Worm (Caenorhabditis elegans) whole organism, L4/young adult: ENCODE measurements around the gene mpk-1.
A peak's percentile ranks its signal among the peaks of the same experiment; 100 is the strongest.

Experiments
- W03F9.2 ChIP-seq: fragments of 150-350 bp; optimal IDR thresholded peaks from 2 replicates; lab custom pipeline; 2014; ENCODE audit warnings: missing biosample characterization, missing genetic modification characterization
- dao-5 ChIP-seq: sonication (generic microtip); optimal IDR thresholded peaks from 2 replicates; lab custom pipeline; 2016; ENCODE audit warnings: missing genotype, missing genetic modification characterization, moderate library complexity, missing compliant biosample characterization
- him-1 ChIP-seq: sonication (generic microtip); optimal IDR thresholded peaks from 2 replicates; lab custom pipeline; 2016; ENCODE audit warnings: missing genotype, missing genetic modification reagents, missing genetic modification characterization, missing compliant biosample characterization

mpk-1 gene

DNA sequence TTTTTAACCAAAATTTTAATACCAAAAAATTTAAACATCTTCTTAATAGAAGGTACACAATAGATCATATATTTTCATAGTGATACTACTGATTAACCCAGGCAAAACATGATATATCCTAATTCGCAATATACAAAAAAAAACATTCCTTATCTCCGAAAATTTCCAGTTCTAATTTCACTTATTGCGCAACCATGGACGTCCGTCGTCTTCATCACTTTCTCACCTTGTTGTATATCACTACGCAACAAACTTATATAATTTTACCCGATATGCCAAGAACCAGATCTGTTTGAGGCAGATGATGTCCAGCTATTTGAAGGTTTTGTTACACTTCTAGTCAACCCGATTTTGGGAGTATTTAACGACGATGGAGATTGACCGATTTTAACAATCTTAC, 40.1 kb downstream of the mpk-1 start, which contains the start of gene R74.2:
Gene R74.2, plus strand, starts transcription at position 316 of the 400 bp plus-strand sequence.
- TF ChIP-seq him-1 (no peak), W03F9.2 (tag; lab: Kevin White, UChicago) (no peak), dao-5 (tag; lab: Kevin White, UChicago) (no peak)

DNA sequence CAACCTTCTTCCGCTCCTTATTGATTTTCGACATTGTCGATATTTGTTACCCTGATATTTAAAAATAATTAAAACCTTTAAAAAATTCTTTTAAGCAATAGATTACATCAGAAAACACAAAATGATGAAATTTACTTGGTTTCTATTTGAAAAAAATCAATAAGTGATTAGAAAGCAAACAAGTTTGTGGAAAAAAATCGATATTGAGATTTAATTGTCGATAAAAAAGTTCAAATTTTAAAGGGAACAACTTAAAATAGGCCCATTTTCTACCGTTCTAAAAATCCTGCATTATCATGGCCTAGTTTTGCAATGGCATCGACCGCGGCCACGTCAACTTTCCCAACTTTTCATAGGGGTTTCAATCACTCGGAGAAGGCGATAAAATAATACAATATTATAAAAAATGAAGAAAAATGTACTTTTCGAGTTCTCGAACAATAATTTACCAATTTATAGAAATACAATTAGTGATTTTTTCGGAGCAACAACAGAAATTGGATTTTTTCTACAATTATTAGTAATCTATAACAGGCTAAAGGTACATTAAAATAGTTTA, 41.1 kb downstream of the mpk-1 start, which contains the start of gene lars-1:
Gene lars-1, minus strand, starts transcription at position 51 of the 559 bp plus-strand sequence.
- TF ChIP-seq W03F9.2 (tag; lab: Kevin White, UChicago) (no peak), him-1 (no peak), dao-5 (tag; lab: Kevin White, UChicago) (no peak)

- TF ChIP-seq dao-5 (tag; lab: Kevin White, UChicago) (no peak), W03F9.2 (tag; lab: Kevin White, UChicago) (no peak), him-1 (no peak)
Measured at ce11 chrIII:4181338-4181737, 46.6 kb downstream of the mpk-1 start, which contains the start of gene C16C10.1. Gene C16C10.1 (minus strand): TSS chrIII:4181438.

DNA sequence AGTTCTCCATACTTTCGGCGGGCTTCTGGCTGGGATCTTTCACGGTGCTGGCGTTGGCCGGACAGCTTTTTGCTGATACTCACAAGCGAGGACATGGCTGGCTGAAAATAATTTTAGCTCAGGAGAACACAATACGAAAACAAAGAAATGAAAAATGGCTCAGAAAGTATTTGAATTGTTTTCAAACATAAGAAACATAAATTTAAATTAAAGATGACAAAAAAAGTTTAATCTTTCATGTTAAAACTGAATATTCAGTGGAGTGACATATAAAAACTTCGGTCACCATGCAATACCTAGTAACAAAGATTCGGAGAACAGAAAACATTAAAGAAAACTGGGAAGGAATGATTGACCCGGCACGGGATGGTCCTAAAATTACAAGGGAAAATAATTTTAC, 49.3 kb downstream of the mpk-1 start, which contains the start of gene C16C10.2:
Gene C16C10.2, minus strand, starts transcription at position 101 of the 400 bp plus-strand sequence.
- TF ChIP-seq him-1: no peak
- no peak for TF ChIP-seq W03F9.2 (tag; lab: Kevin White, UChicago)
- no peak for TF ChIP-seq dao-5 (tag; lab: Kevin White, UChicago)

- TF ChIP-seq W03F9.2 (tag; lab: Kevin White, UChicago) (peak; percentile 75), dao-5 (tag; lab: Kevin White, UChicago) (no peak), him-1 (no peak)
Measured at ce11 chrIII:4176109-4176596, 51.8 kb downstream of the mpk-1 start, which contains the start of the genes hrde-1 and C16C10.13. Gene hrde-1 (minus strand): TSS chrIII:4176159. Gene C16C10.13 (plus strand): TSS chrIII:4176440.

ce11 chrIII:4175489-4175888, 52.4 kb downstream of the mpk-1 start:
- no peak for TF ChIP-seq dao-5 (tag; lab: Kevin White, UChicago)
- no peak for TF ChIP-seq W03F9.2 (tag; lab: Kevin White, UChicago)
- TF ChIP-seq him-1: no peak

DNA sequence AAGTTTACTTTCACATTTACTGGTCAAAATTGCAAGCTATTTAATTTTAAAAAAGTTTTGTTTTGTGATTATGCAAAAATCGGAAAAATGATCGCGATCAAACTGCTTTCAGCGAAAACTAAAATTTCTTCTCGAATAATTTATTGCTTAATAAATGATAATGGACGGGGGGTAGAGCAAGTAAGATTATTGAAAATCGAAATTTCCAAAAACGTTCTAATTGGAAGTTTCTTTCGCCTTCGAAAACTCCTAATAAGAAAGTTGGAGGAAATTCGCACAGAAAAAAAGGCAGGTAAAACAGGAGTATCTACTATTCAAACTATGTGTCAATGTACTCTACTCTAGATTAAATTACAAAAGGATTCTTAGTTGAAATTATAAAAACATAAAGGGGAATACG, 55.7 kb downstream of the mpk-1 start:
- TF ChIP-seq him-1 (no peak), W03F9.2 (tag; lab: Kevin White, UChicago) (no peak), dao-5 (tag; lab: Kevin White, UChicago) (no peak)

DNA sequence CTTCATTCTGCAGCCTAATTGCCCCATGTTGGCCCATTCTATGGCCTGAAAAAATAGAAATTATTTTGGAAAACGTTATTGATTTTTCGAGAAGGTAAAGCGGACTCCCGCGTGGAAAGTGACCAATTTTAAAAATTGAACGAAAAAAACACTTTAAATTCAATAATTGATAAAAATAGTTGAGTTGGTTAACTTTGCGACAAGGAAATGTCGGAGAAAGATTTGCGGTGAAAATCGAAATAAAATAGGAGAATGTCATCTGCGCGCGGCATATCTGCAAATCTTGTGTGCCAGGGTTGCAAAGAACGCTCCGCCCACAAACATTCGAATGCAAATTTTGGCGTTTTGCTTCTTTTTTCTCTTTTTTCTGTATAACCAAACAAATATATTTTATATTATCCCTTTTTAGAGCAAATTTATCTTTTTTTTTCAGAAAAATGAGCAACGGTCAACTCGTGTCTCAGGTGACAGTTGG, 57.0 kb downstream of the mpk-1 start, which contains the start of the genes rnf-121 and C16C10.4:
Gene rnf-121, minus strand, starts transcription at position 51 of the 475 bp plus-strand sequence.
Gene C16C10.4, plus strand, starts transcription at position 434 of the 475 bp plus-strand sequence.
- peak; percentile 69 for TF ChIP-seq W03F9.2 (tag; lab: Kevin White, UChicago)
- peak; percentile 45 for TF ChIP-seq him-1
- peak; percentile 43 for TF ChIP-seq dao-5 (tag; lab: Kevin White, UChicago)

DNA sequence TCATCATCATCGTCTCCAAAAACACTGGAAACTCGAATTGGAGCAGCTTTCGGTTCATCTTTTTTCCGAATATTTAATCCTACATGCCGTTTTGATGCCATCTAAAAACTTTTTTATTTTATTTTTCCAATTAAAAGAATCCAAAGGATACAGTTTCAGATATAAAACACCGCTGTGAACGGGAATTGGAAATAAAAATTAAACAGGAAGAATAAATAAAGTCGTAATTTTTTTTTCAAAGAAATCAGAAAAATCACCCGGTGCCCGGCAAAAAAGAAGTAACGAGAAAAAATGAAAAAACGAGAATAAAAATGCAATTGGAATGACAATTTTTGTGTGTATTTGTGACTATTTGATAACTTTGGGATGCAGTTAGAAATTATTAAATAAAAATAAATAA, 59.2 kb downstream of the mpk-1 start, which contains the start of gene ccdc-55:
Gene ccdc-55, minus strand, starts transcription at position 101 of the 400 bp plus-strand sequence.
- no peak for TF ChIP-seq him-1
- TF ChIP-seq dao-5 (tag; lab: Kevin White, UChicago): no peak
- no peak for TF ChIP-seq W03F9.2 (tag; lab: Kevin White, UChicago)
